Fruit fly (Drosophila melanogaster) whole organism, pupa: ENCODE results near the gene CG32706.

Experiments
- CG12605 ChIP-seq: fragments of 200-800 bp; sonication (Bioruptor generic); IDR thresholded peaks from 2 replicates; pipeline ENCODE4 v1.3.6; 2022; ENCODE audit warnings: missing biosample characterization, missing genetic modification characterization
- CG13204 ChIP-seq: fragments of 200-800 bp; sonication (Bioruptor generic); optimal IDR thresholded peaks from 2 replicates; lab custom pipeline; 2018; ENCODE audit warnings: missing biosample characterization, mild to moderate bottlenecking, missing genetic modification characterization, moderate library complexity
- CG14655 ChIP-seq: fragments of 200-800 bp; sonication (Bioruptor generic); optimal IDR thresholded peaks from 3 replicates; lab custom pipeline; 2017; ENCODE audit warnings: mild to moderate bottlenecking, missing biosample characterization, missing genetic modification reagents, missing genetic modification characterization
- CG15710 ChIP-seq: fragments of 200-800 bp; sonication (Bioruptor generic); optimal IDR thresholded peaks from 2 replicates; lab custom pipeline; 2018; ENCODE audit warnings: missing biosample characterization, mild to moderate bottlenecking, missing genetic modification characterization, moderate library complexity
- CG4496 ChIP-seq: fragments of 200-800 bp; sonication (Bioruptor generic); IDR thresholded peaks from 3 replicates; pipeline ENCODE4 v1.3.6; 2022; ENCODE audit warnings: missing biosample characterization, missing genetic modification characterization
- CG8159 ChIP-seq: fragments of 200-800 bp; sonication (Bioruptor generic); optimal IDR thresholded peaks from 3 replicates; lab custom pipeline; 2018; ENCODE audit warnings: missing biosample characterization, mild to moderate bottlenecking, missing genetic modification characterization, moderate library complexity
- D1 ChIP-seq: fragments of 200-800 bp; sonication (Bioruptor generic); optimal IDR thresholded peaks from 2 replicates; lab custom pipeline; 2018; ENCODE audit warnings: missing biosample characterization, mild to moderate bottlenecking, missing genetic modification characterization, moderate library complexity
- EcR ChIP-seq: fragments of 200-800 bp; sonication (Bioruptor generic); optimal IDR thresholded peaks from 3 replicates; lab custom pipeline; 2019; ENCODE audit warnings: missing biosample characterization, missing genetic modification characterization, mild to moderate bottlenecking, moderate library complexity, missing genetic modification reagents
- Pif1A ChIP-seq: fragments of 200-800 bp; sonication (Bioruptor generic); optimal IDR thresholded peaks from 3 replicates; lab custom pipeline; 2016; ENCODE audit warnings: missing biosample characterization, missing genetic modification characterization
- Pif1B ChIP-seq: fragments of 200-800 bp; sonication (Bioruptor generic); optimal IDR thresholded peaks from 3 replicates; lab custom pipeline; 2016; ENCODE audit warnings: missing biosample characterization, missing genetic modification characterization
- Snoo ChIP-seq: fragments of 200-800 bp; sonication (Bioruptor generic); optimal IDR thresholded peaks from 3 replicates; lab custom pipeline; 2017; ENCODE audit warnings: missing biosample characterization, mild to moderate bottlenecking, missing genetic modification characterization, inconsistent platforms
- fd96Ca ChIP-seq: fragments of 200-800 bp; sonication (Bioruptor generic); IDR thresholded peaks from 3 replicates; pipeline ENCODE4 v1.3.6; 2022; ENCODE audit warnings: missing biosample characterization, missing genetic modification characterization
- rn ChIP-seq: fragments of 200-800 bp; sonication (Bioruptor generic); IDR thresholded peaks from 2 replicates; pipeline ENCODE4 v1.3.6; 2022; ENCODE audit warnings: missing biosample characterization, missing genetic modification characterization

DNA sequence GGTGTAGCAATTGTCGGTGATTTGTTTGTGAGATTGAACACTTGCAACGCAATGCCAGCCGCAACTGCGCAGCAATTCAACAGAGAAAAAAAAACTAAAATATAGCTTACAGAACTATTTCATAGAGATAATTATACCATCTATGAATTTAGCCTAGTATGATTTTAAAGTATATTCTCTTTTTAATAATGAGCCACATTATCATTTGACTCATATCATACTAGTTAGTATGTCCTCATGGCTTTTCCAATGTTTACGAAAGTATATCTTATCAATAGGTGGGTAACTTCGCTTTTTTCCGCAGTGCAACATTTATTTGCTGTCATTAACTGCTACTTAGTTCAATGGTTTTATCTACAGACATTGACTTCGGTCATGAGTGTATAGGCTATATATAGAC, 48.2 kb upstream of the CG32706 start:
- TF ChIP-seq Snoo = no peak
- TF ChIP-seq CG12605 (GFP tag; lab: Robert Waterston, UW) = no peak
- TF ChIP-seq D1 (tag; lab: Kevin White, UChicago) = no peak
- no peak for TF ChIP-seq CG13204
- TF ChIP-seq rn (GFP tag; lab: Robert Waterston, UW) = no peak
- no peak for TF ChIP-seq Pif1B (GFP tag; lab: Kevin White, UChicago)
- TF ChIP-seq fd96Ca (GFP tag; lab: Robert Waterston, UW) = no peak
- TF ChIP-seq Pif1A (GFP tag; lab: Kevin White, UChicago) = no peak
- peak; percentile 48 for TF ChIP-seq EcR (GFP tag; lab: Kevin White, UChicago)
- TF ChIP-seq CG15710 = no peak
- TF ChIP-seq CG14655 (GFP tag; lab: Kevin White, UChicago) = peak; percentile 32
- no peak; the same call in 2 of the 3 replicates for TF ChIP-seq CG4496 (GFP tag; lab: Robert Waterston, UW)
- TF ChIP-seq CG8159 (tag; lab: Kevin White, UChicago) = no peak
